Fruit fly (Drosophila melanogaster): ENCODE results near the gene CG2100.

CG2100 gene

DNA sequence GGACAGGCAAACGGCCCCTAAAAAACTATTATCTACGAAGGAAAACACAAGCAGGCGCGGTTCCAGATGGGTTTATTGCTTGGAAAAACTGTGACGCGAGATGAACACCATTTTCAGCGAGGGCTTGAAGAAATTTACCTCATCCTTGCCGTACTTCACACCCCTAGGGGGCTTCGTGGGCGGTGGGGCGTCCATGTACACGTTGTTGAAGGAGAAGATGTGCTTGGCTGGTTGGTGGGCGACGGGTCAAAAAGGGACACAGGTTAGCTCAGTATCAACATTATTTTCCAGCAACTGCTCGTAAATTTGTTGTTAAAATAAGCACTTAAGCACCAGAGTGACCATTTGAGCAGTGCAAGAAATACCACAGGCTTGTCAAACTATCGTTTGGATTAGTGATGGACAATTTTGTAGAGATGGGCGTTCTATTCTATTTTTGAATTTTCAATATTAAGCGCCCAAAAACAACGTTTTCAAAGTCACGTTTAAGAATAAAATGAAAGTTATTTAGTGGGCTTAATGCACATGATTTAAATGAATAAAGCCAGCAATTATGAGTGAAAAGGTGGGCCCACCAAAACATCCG, 22.6 kb upstream of the CG2100 start, which contains the start of gene Sec8 (continued):
- no peak for TF ChIP-seq CG5245 (GFP tag; optimal IDR thresholded peaks at IDR 0.05)
- TF ChIP-seq lov (optimal IDR thresholded peaks at IDR 0.05) = no peak
- TF ChIP-seq lov (GFP tag; IDR thresholded peaks at IDR 0.05) = no peak
- no peak for TF ChIP-seq ac (GFP tag; optimal IDR thresholded peaks at IDR 0.05)
- no peak for TF ChIP-seq CG31365 (tag; optimal IDR thresholded peaks at IDR 0.05)
- TF ChIP-seq CG1832 (GFP tag; optimal IDR thresholded peaks at IDR 0.05) = no peak
- TF ChIP-seq CG6813 (GFP tag; optimal IDR thresholded peaks at IDR 0.05) = no peak
- no peak for TF ChIP-seq CG15011 (GFP tag; optimal IDR thresholded peaks at IDR 0.05)
- peak; percentile 23 for TF ChIP-seq luna (GFP tag; optimal IDR thresholded peaks at IDR 0.05)
- no peak for TF ChIP-seq Mad (GFP tag; optimal IDR thresholded peaks at IDR 0.05)
- TF ChIP-seq ash1 (GFP tag; optimal IDR thresholded peaks at IDR 0.05) = no peak
- TF ChIP-seq ems (GFP tag; optimal IDR thresholded peaks at IDR 0.05) = peak; percentile 33
- no peak for TF ChIP-seq Deaf1 (tag; optimal IDR thresholded peaks at IDR 0.05)
- TF ChIP-seq caup (GFP tag; optimal IDR thresholded peaks at IDR 0.05; ENCODE audit: severe bottlenecking) = no peak
- TF ChIP-seq Hsf (GFP tag; optimal IDR thresholded peaks at IDR 0.05) = peak; percentile 53
- no peak for TF ChIP-seq tap (tag; optimal IDR thresholded peaks at IDR 0.05)
- no peak for TF ChIP-seq CG12391 (tag; optimal IDR thresholded peaks at IDR 0.05)
- no peak for TF ChIP-seq CG13123 (GFP tag; optimal IDR thresholded peaks at IDR 0.05)
- TF ChIP-seq HLH3B (GFP tag; IDR thresholded peaks at IDR 0.05) = no peak
- no peak for TF ChIP-seq CG17802 (tag; optimal IDR thresholded peaks at IDR 0.05)
- TF ChIP-seq CG11723 (GFP tag; optimal IDR thresholded peaks at IDR 0.05) = no peak
- TF ChIP-seq Oaz (GFP tag; IDR thresholded peaks at IDR 0.05) = no peak
- TF ChIP-seq her (GFP tag; optimal IDR thresholded peaks at IDR 0.05) = peak; percentile 62
- peak; percentile 12 for TF ChIP-seq az2 (GFP tag; optimal IDR thresholded peaks at IDR 0.05)
- TF ChIP-seq Nf-YC (tag; optimal IDR thresholded peaks at IDR 0.05) = peak; percentile 19
- no peak for TF ChIP-seq ap (GFP tag; IDR thresholded peaks at IDR 0.05)
- no peak for TF ChIP-seq CG12219 (GFP tag; optimal IDR thresholded peaks at IDR 0.05)
- no peak for TF ChIP-seq CG14667 (GFP tag; IDR thresholded peaks at IDR 0.05)
- TF ChIP-seq Opbp (GFP tag; IDR thresholded peaks at IDR 0.05; ENCODE audit: partially characterized antibody) = peak; percentile 90
- no peak for TF ChIP-seq CG14050 (GFP tag; IDR thresholded peaks at IDR 0.05)
- TF ChIP-seq CG10431 (GFP tag; optimal IDR thresholded peaks at IDR 0.05) = no peak
- TF ChIP-seq CG30403 (GFP tag; optimal IDR thresholded peaks at IDR 0.05) = peak; percentile 59
- 0 out of 2 replicates have a peak, but pooled peaks have one; percentile 34 for TF ChIP-seq ranshi (GFP tag; IDR thresholded peaks at IDR 0.05)
- TF ChIP-seq Atf3 (GFP tag; optimal IDR thresholded peaks at IDR 0.05) = peak; percentile 26
- no peak for TF ChIP-seq Six4 (GFP tag; optimal IDR thresholded peaks at IDR 0.05)
- TF ChIP-seq CG13424 (tag; optimal IDR thresholded peaks at IDR 0.05) = peak; percentile 21
- TF ChIP-seq Gug (GFP tag; IDR thresholded peaks at IDR 0.05) = peak; percentile 40; the same call in 2 of the 4 replicates
- TF ChIP-seq MBD-R2 (GFP tag; IDR thresholded peaks at IDR 0.05) = peak; percentile 77
- peak; percentile 69 for TF ChIP-seq CG15514 (GFP tag; optimal IDR thresholded peaks at IDR 0.05)
- TF ChIP-seq CG9609 (GFP tag; optimal IDR thresholded peaks at IDR 0.05) = peak; percentile 24
- TF ChIP-seq CG18262 (tag; optimal IDR thresholded peaks at IDR 0.05) = no peak
- TF ChIP-seq ewg (GFP tag; optimal IDR thresholded peaks at IDR 0.05) = no peak
- TF ChIP-seq kah (GFP tag; optimal IDR thresholded peaks at IDR 0.05) = no peak
- no peak; the same call in 1 of the 2 replicates for TF ChIP-seq sob (GFP tag; IDR thresholded peaks at IDR 0.05)
- peak; percentile 60 for TF ChIP-seq CoRest (tag; optimal IDR thresholded peaks at IDR 0.05)
- TF ChIP-seq zfh2 (GFP tag; optimal IDR thresholded peaks at IDR 0.05) = peak; percentile 68
- TF ChIP-seq ftz-f1 (GFP tag; optimal IDR thresholded peaks at IDR 0.05) = no peak
- no peak for TF ChIP-seq Blimp-1 (GFP tag; optimal IDR thresholded peaks at IDR 0.05)
- TF ChIP-seq Xbp1 (GFP tag; optimal IDR thresholded peaks at IDR 0.05) = peak; percentile 56
- no peak for TF ChIP-seq jing (GFP tag; optimal IDR thresholded peaks at IDR 0.05)
- TF ChIP-seq exex (tag; optimal IDR thresholded peaks at IDR 0.05) = no peak

All from whole organism, embryonic.